Fruit fly (Drosophila melanogaster): ENCODE results near the gene CG14947.

- TF ChIP-seq CG3919 (GFP tag; optimal IDR thresholded peaks at IDR 0.05) (no peak), CG10631 (GFP tag; optimal IDR thresholded peaks at IDR 0.05) (no peak), CG7368 (GFP tag; optimal IDR thresholded peaks at IDR 0.05) (no peak), topi (GFP tag; optimal IDR thresholded peaks at IDR 0.05) (no peak), CG6808 (GFP tag; optimal IDR thresholded peaks at IDR 0.05) (no peak), achi (GFP tag; optimal IDR thresholded peaks at IDR 0.05) (no peak), Eip78C (GFP tag) (no peak)
These were observed 31.2 kb downstream of the CG14947 start for dm6 chr2L:12107087-12107486.

All from whole organism, prepupa.